Worm (Caenorhabditis elegans) whole organism, young adult: ENCODE data around the gene K07C5.9.

Experiments
- B0035.1 ChIP-seq: sonication (generic microtip); optimal IDR thresholded peaks from 2 replicates; lab custom pipeline; 2016; ENCODE audit warnings: missing genetic modification characterization, mild to moderate bottlenecking, missing compliant biosample characterization, missing genotype, missing genetic modification reagents
- D2030.7 ChIP-seq: fragments of 200-800 bp; sonication (Bioruptor generic); IDR thresholded peaks from 2 replicates; pipeline ENCODE4 v1.3.6; 2022; ENCODE audit warnings: missing genetic modification reagents, missing genetic modification characterization, missing compliant biosample characterization
- F23B12.7 ChIP-seq: sonication (generic microtip); optimal IDR thresholded peaks from 2 replicates; lab custom pipeline; 2017; ENCODE audit warnings: missing genetic modification characterization, mild to moderate bottlenecking, missing compliant biosample characterization, antibody characterized with exemption, moderate library complexity; ENCODE audit not compliant: insufficient read depth
- K12H6.12 ChIP-seq: fragments of 200-800 bp; sonication (Bioruptor generic); optimal IDR thresholded peaks from 2 replicates; lab custom pipeline; 2018; ENCODE audit warnings: mild to moderate bottlenecking, missing genetic modification characterization, missing compliant biosample characterization
- T07F8.4 ChIP-seq: sonication (generic microtip); optimal IDR thresholded peaks from 2 replicates; lab custom pipeline; 2016; ENCODE audit warnings: mild to moderate bottlenecking, missing genetic modification characterization, moderate library complexity, missing compliant biosample characterization
- Y56A3A.18 ChIP-seq: fragments of 200-800 bp; sonication (Bioruptor generic); IDR thresholded peaks from 2 replicates; pipeline ENCODE4 v1.3.6; 2022; ENCODE audit warnings: missing genetic modification reagents, missing genetic modification characterization, missing compliant biosample characterization
- Y79H2A.3 ChIP-seq: fragments of 200-800 bp; sonication (Bioruptor generic); conservative IDR thresholded peaks from 2 replicates; pipeline ENCODE4 v1.3.6; 2022; ENCODE audit warnings: missing genetic modification reagents, missing genetic modification characterization, missing compliant biosample characterization
- Y95B8A.8 ChIP-seq: fragments of 200-800 bp; sonication (Bioruptor generic); IDR thresholded peaks from 2 replicates; pipeline ENCODE4 v1.3.6; 2022; ENCODE audit warnings: missing genetic modification reagents, missing genetic modification characterization, missing compliant biosample characterization
- ZK185.1 ChIP-seq: sonication (generic microtip); optimal IDR thresholded peaks from 2 replicates; lab custom pipeline; 2016; ENCODE audit warnings: mild to moderate bottlenecking, missing genetic modification characterization, missing compliant biosample characterization; ENCODE audit not compliant: poor library complexity, severe bottlenecking
- aptf-2 ChIP-seq: fragments of 200-800 bp; sonication (Bioruptor generic); conservative IDR thresholded peaks from 2 replicates; pipeline ENCODE4 v1.3.6; 2022; ENCODE audit warnings: missing genetic modification reagents, missing genetic modification characterization, missing compliant biosample characterization
- aptf-3 ChIP-seq: fragments of 200-800 bp; sonication (Bioruptor generic); IDR thresholded peaks from 2 replicates; pipeline ENCODE4 v1.3.6; 2022; ENCODE audit warnings: missing genetic modification characterization, missing compliant biosample characterization
- atf-7 ChIP-seq: sonication (generic microtip); optimal IDR thresholded peaks from 2 replicates; lab custom pipeline; 2017; ENCODE audit warnings: mild to moderate bottlenecking, missing genetic modification characterization, missing compliant biosample characterization
- cebp-2 ChIP-seq: fragments of 200-800 bp; sonication (Bioruptor generic); IDR thresholded peaks from 2 replicates; pipeline ENCODE4 v1.3.6; 2022; ENCODE audit warnings: missing genetic modification characterization, missing compliant biosample characterization
- ceh-79 ChIP-seq: sonication (generic microtip); optimal IDR thresholded peaks from 2 replicates; lab custom pipeline; 2017; ENCODE audit warnings: mild to moderate bottlenecking, missing genetic modification characterization, missing compliant biosample characterization
- ceh-91 ChIP-seq: fragments of 200-800 bp; sonication (Bioruptor generic); IDR thresholded peaks from 2 replicates; pipeline ENCODE4 v1.3.6; 2022; ENCODE audit warnings: missing genetic modification reagents, missing genetic modification characterization, missing compliant biosample characterization
- chd-7 ChIP-seq: sonication (generic microtip); optimal IDR thresholded peaks from 2 replicates; lab custom pipeline; 2016; ENCODE audit warnings: mild to moderate bottlenecking, missing genetic modification characterization, moderate library complexity, missing compliant biosample characterization
- dpff-1 ChIP-seq: sonication (generic microtip); optimal IDR thresholded peaks from 2 replicates; lab custom pipeline; 2017; ENCODE audit warnings: mild to moderate bottlenecking, missing genetic modification characterization, missing compliant biosample characterization
- egrh-3 ChIP-seq: fragments of 200-800 bp; sonication (Bioruptor generic); IDR thresholded peaks from 2 replicates; pipeline ENCODE4 v1.3.6; 2022; ENCODE audit warnings: missing genetic modification reagents, missing genetic modification characterization, missing compliant biosample characterization
- ekl-4 ChIP-seq: fragments of 200-800 bp; sonication (Bioruptor generic); IDR thresholded peaks from 2 replicates; pipeline ENCODE4 v1.3.6; 2022; ENCODE audit warnings: missing genetic modification reagents, missing genetic modification characterization, missing compliant biosample characterization
- ets-4 ChIP-seq: fragments of 200-800 bp; sonication (Bioruptor generic); optimal IDR thresholded peaks from 2 replicates; lab custom pipeline; 2018; ENCODE audit warnings: mild to moderate bottlenecking, missing genetic modification characterization, missing compliant biosample characterization
- gei-17 ChIP-seq: fragments of 200-800 bp; sonication (Bioruptor generic); optimal IDR thresholded peaks from 2 replicates; lab custom pipeline; 2018; ENCODE audit warnings: mild to moderate bottlenecking, missing genetic modification characterization, missing compliant biosample characterization
- him-1 ChIP-seq: sonication (generic microtip); optimal IDR thresholded peaks from 2 replicates; lab custom pipeline; 2016; ENCODE audit warnings: missing genotype, missing genetic modification reagents, missing genetic modification characterization, missing compliant biosample characterization
- hrde-1 ChIP-seq: sonication (generic microtip); optimal IDR thresholded peaks from 2 replicates; lab custom pipeline; 2016; ENCODE audit warnings: missing genetic modification characterization, mild to moderate bottlenecking, missing compliant biosample characterization, moderate library complexity, missing genotype, missing genetic modification reagents, borderline replicate concordance
- lin-35 ChIP-seq, 3 experiments: fragments of 150-350 bp in 2 of 3; sonication (generic microtip) in 1 of 3; optimal IDR thresholded peaks; 2 replicates each; lab custom pipeline; 2014 to 2018; ENCODE audit warnings: missing biosample characterization in 3 of 3, missing genetic modification characterization in 3 of 3, missing genetic modification reagents in 3 of 3
- lin-54 ChIP-seq: fragments of 200-800 bp; sonication (Bioruptor generic); optimal IDR thresholded peaks from 2 replicates; lab custom pipeline; 2018; ENCODE audit warnings: mild to moderate bottlenecking, missing genetic modification characterization, missing compliant biosample characterization
- madf-3 ChIP-seq: fragments of 200-800 bp; sonication (Bioruptor generic); IDR thresholded peaks from 2 replicates; pipeline ENCODE4 v1.3.6; 2022; ENCODE audit warnings: missing genetic modification reagents, missing genetic modification characterization, missing compliant biosample characterization
- madf-6 ChIP-seq: fragments of 200-800 bp; sonication (Bioruptor generic); IDR thresholded peaks from 2 replicates; pipeline ENCODE4 v1.3.6; 2022; ENCODE audit warnings: missing genetic modification reagents, missing genetic modification characterization, missing compliant biosample characterization
- mel-28 ChIP-seq: sonication (generic microtip); optimal IDR thresholded peaks from 2 replicates; lab custom pipeline; 2016; ENCODE audit warnings: borderline replicate concordance, mild to moderate bottlenecking, missing genetic modification characterization, missing compliant biosample characterization
- mxl-1 ChIP-seq: sonication (generic microtip); optimal IDR thresholded peaks from 2 replicates; lab custom pipeline; 2016; ENCODE audit warnings: missing genetic modification characterization, missing compliant biosample characterization
- nfyb-1 ChIP-seq: fragments of 200-800 bp; sonication (Bioruptor generic); IDR thresholded peaks from 2 replicates; pipeline ENCODE4 v1.3.6; 2022; ENCODE audit warnings: missing genetic modification reagents, missing genetic modification characterization, missing compliant biosample characterization
- nhr-27 ChIP-seq: fragments of 200-800 bp; sonication (Bioruptor generic); optimal IDR thresholded peaks from 2 replicates; lab custom pipeline; 2018; ENCODE audit warnings: mild to moderate bottlenecking, missing genetic modification characterization, moderate library complexity, missing compliant biosample characterization
- nhr-90 ChIP-seq: sonication (generic microtip); optimal IDR thresholded peaks from 2 replicates; lab custom pipeline; 2016; ENCODE audit warnings: missing genotype, mild to moderate bottlenecking, missing genetic modification characterization, missing compliant biosample characterization
- pbrm-1 ChIP-seq: fragments of 200-800 bp; sonication (Bioruptor generic); IDR thresholded peaks from 2 replicates; pipeline ENCODE4 v1.3.6; 2022; ENCODE audit warnings: missing genetic modification reagents, missing genetic modification characterization, missing compliant biosample characterization
- pha-4 ChIP-seq: fragments of 150-350 bp; sonication (generic microtip); optimal IDR thresholded peaks from 2 replicates; lab custom pipeline; 2014; ENCODE audit warnings: missing biosample characterization, missing genetic modification reagents, missing genetic modification characterization
- rec-8 ChIP-seq, 2 experiments: sonication (generic microtip); optimal IDR thresholded peaks; 2 replicates each; lab custom pipeline; 2016; ENCODE audit warnings: mild to moderate bottlenecking in 2 of 2, missing genetic modification characterization in 2 of 2, missing genetic modification reagents in 2 of 2, missing genotype in 2 of 2, missing biosample characterization in 1 of 2, missing compliant biosample characterization in 1 of 2, moderate library complexity in 1 of 2
- repo-1 ChIP-seq: sonication (generic microtip); optimal IDR thresholded peaks from 2 replicates; lab custom pipeline; 2017; ENCODE audit warnings: mild to moderate bottlenecking, missing genetic modification characterization, missing compliant biosample characterization
- sdz-38 ChIP-seq: sonication (generic microtip); optimal IDR thresholded peaks from 2 replicates; lab custom pipeline; 2016; ENCODE audit warnings: missing genotype, missing genetic modification characterization, missing compliant biosample characterization
- snpc-3.4 ChIP-seq: sonication (generic microtip); optimal IDR thresholded peaks from 2 replicates; lab custom pipeline; 2017; ENCODE audit warnings: missing genetic modification characterization, mild to moderate bottlenecking, missing compliant biosample characterization, antibody characterized with exemption, moderate library complexity, missing genotype, missing genetic modification reagents
- somi-1 ChIP-seq: fragments of 200-800 bp; sonication (Bioruptor generic); optimal IDR thresholded peaks from 2 replicates; lab custom pipeline; 2018; ENCODE audit warnings: mild to moderate bottlenecking, missing genetic modification characterization, missing compliant biosample characterization
- tlf-1 ChIP-seq: fragments of 200-800 bp; sonication (Bioruptor generic); optimal IDR thresholded peaks from 2 replicates; lab custom pipeline; 2018; ENCODE audit warnings: mild to moderate bottlenecking, missing genetic modification characterization, missing compliant biosample characterization
- unc-62 ChIP-seq: fragments of 150-350 bp; optimal IDR thresholded peaks from 2 replicates; lab custom pipeline; 2014; ENCODE audit warnings: missing biosample characterization, missing genetic modification reagents, missing genetic modification characterization
- zfh-2 ChIP-seq: fragments of 200-800 bp; sonication (Bioruptor generic); conservative IDR thresholded peaks from 2 replicates; pipeline ENCODE4 v1.3.6; 2022; ENCODE audit warnings: missing genetic modification reagents, missing genetic modification characterization, missing compliant biosample characterization
- zim-3 ChIP-seq: sonication (generic microtip); optimal IDR thresholded peaks from 2 replicates; lab custom pipeline; 2017; ENCODE audit warnings: mild to moderate bottlenecking, missing genetic modification characterization, moderate library complexity, missing compliant biosample characterization
- ztf-18 ChIP-seq: sonication (generic microtip); optimal IDR thresholded peaks from 2 replicates; lab custom pipeline; 2016; ENCODE audit warnings: missing genotype, mild to moderate bottlenecking, missing genetic modification characterization, missing compliant biosample characterization
- ztf-3 ChIP-seq: fragments of 200-800 bp; sonication (Bioruptor generic); optimal IDR thresholded peaks from 2 replicates; lab custom pipeline; 2018; ENCODE audit warnings: mild to moderate bottlenecking, missing genetic modification characterization, missing compliant biosample characterization

The K07C5.9 gene

ce11 chrV:10355773-10356335 lies 5.9 kb upstream of the K07C5.9 start, which contains the start of gene sluh-7 (continued):
- TF ChIP-seq dpff-1 (tag; lab: Kevin White, UChicago), result no peak
- no peak for TF ChIP-seq Y56A3A.18 (GFP tag; lab: Robert Waterston, UW)
- no peak for TF ChIP-seq aptf-3 (GFP tag; lab: Robert Waterston, UW)
- TF ChIP-seq cebp-2 (GFP tag; lab: Robert Waterston, UW), result no peak
- TF ChIP-seq tlf-1 (GFP tag; lab: Kevin White, UChicago), result no peak
- TF ChIP-seq zfh-2 (GFP tag; lab: Robert Waterston, UW), result no peak
- no peak for TF ChIP-seq ets-4 (GFP tag; lab: Kevin White, UChicago)
- TF ChIP-seq ztf-18 (tag; lab: Kevin White, UChicago), result peak; percentile 15

- TF ChIP-seq egrh-3 (GFP tag; lab: Robert Waterston, UW) (no peak), mxl-1 (tag; lab: Kevin White, UChicago) (no peak), hrde-1 (tag; lab: Kevin White, UChicago) (peak; percentile 13), sdz-38 (tag; lab: Kevin White, UChicago) (no peak), F23B12.7 (no peak), Y95B8A.8 (no peak), ztf-3 (no peak), lin-35 (GFP tag; optimal IDR thresholded peaks at IDR 0.05; lab: Kevin White, UChicago) (peak in 1 of 3 experiments; percentile 71), ekl-4 (GFP tag; lab: Robert Waterston, UW) (no peak), zfh-2 (GFP tag; lab: Robert Waterston, UW) (no peak), chd-7 (tag; lab: Kevin White, UChicago) (no peak), B0035.1 (tag; lab: Kevin White, UChicago) (no peak), ceh-91 (GFP tag; lab: Robert Waterston, UW) (no peak), zim-3 (tag; lab: Kevin White, UChicago) (no peak), nhr-90 (tag; lab: Kevin White, UChicago) (no peak), Y79H2A.3 (GFP tag; lab: Robert Waterston, UW) (no peak), K12H6.12 (tag; lab: Kevin White, UChicago) (peak; percentile 24), pha-4 (tag; lab: Kevin White, UChicago) (no peak), him-1 (no peak), D2030.7 (GFP tag; lab: Robert Waterston, UW) (peak; percentile 53), ceh-79 (no peak), atf-7 (tag; lab: Kevin White, UChicago) (no peak), aptf-3 (GFP tag; lab: Robert Waterston, UW) (no peak), snpc-3.4 (tag; lab: Kevin White, UChicago) (no peak), madf-3 (peak; percentile 79), somi-1 (GFP tag; lab: Kevin White, UChicago) (no peak), aptf-2 (GFP tag; lab: Robert Waterston, UW) (no peak), tlf-1 (GFP tag; lab: Kevin White, UChicago) (peak; percentile 48), T07F8.4 (tag; lab: Kevin White, UChicago) (no peak), ZK185.1 (tag; lab: Kevin White, UChicago) (peak; percentile 79), ztf-18 (tag; lab: Kevin White, UChicago) (peak; percentile 64), madf-6 (GFP tag; lab: Robert Waterston, UW) (peak; percentile 51; the same call in 1 of the 2 replicates), pbrm-1 (GFP tag; lab: Robert Waterston, UW) (peak; percentile 39; the same call in 1 of the 2 replicates), rec-8 (tag; optimal IDR thresholded peaks at IDR 0.05; lab: Kevin White, UChicago) (no peak), gei-17 (GFP tag; lab: Kevin White, UChicago) (no peak), mel-28 (tag; lab: Kevin White, UChicago) (no peak), nhr-27 (tag; lab: Kevin White, UChicago) (no peak), ets-4 (GFP tag; lab: Kevin White, UChicago) (no peak), unc-62 (GFP tag; lab: Kevin White, UChicago) (no peak), repo-1 (no peak), lin-54 (peak; percentile 72), nfyb-1 (0 out of 2 replicates have a peak, but pooled peaks have one; percentile 62)
Measured at ce11 chrV:10352928-10353427, 3.0 kb upstream of the K07C5.9 start, which contains the start of gene nol-56. Gene nol-56, minus strand, starts transcription at chrV:10352978.
